Fruit fly (Drosophila melanogaster): ENCODE measurements around the gene CG5953.

The CG5953 gene

dm6 chr2L:16541733-16542132 is 9.1 kb upstream of the CG5953 start (continued):
- TF ChIP-seq CG34422 (GFP tag; IDR thresholded peaks at IDR 0.05), result no peak
- peak; percentile 3 for TF ChIP-seq CG10147 (GFP tag; optimal IDR thresholded peaks at IDR 0.05)
- no peak for TF ChIP-seq jumu (GFP tag; optimal IDR thresholded peaks at IDR 0.05)
- no peak for TF ChIP-seq lbe (GFP tag; optimal IDR thresholded peaks at IDR 0.05)
- TF ChIP-seq CG11723 (GFP tag; optimal IDR thresholded peaks at IDR 0.05), result no peak
- peak; percentile 40 for TF ChIP-seq CG9727 (GFP tag; optimal IDR thresholded peaks at IDR 0.05)
- TF ChIP-seq MESR4 (GFP tag; optimal IDR thresholded peaks at IDR 0.05), result no peak
- peak; percentile 55; the same call in 1 of the 2 replicates for TF ChIP-seq crol (GFP tag; IDR thresholded peaks at IDR 0.05)
- TF ChIP-seq dmrt99B (tag; optimal IDR thresholded peaks at IDR 0.05), result peak; percentile 31
- no peak for TF ChIP-seq org-1 (GFP tag; optimal IDR thresholded peaks at IDR 0.05)
- no peak for TF ChIP-seq CG12769 (tag; optimal IDR thresholded peaks at IDR 0.05)
- peak in 1 of 2 experiments; percentile 4 for TF ChIP-seq Hr51 (GFP tag; optimal IDR thresholded peaks at IDR 0.05)
- TF ChIP-seq CG13123 (GFP tag; optimal IDR thresholded peaks at IDR 0.05), result no peak
- TF ChIP-seq cas (GFP tag; IDR thresholded peaks at IDR 0.05), result no peak
- peak; percentile 7 for TF ChIP-seq bcd (GFP tag; optimal IDR thresholded peaks at IDR 0.05)
- no peak for TF ChIP-seq CG8281 (tag; optimal IDR thresholded peaks at IDR 0.05)
- no peak for TF ChIP-seq Side (GFP tag; optimal IDR thresholded peaks at IDR 0.05)
- no peak for TF ChIP-seq Lim3 (GFP tag; IDR thresholded peaks at IDR 0.05)
- no peak for TF ChIP-seq CG1024 (GFP tag; IDR thresholded peaks at IDR 0.05)
- TF ChIP-seq CG9797 (GFP tag; optimal IDR thresholded peaks at IDR 0.05), result no peak
- no peak for TF ChIP-seq CG5245 (GFP tag; optimal IDR thresholded peaks at IDR 0.05)
- no peak for TF ChIP-seq Ets65A (GFP tag)
- peak; percentile 38 for TF ChIP-seq CG18599 (GFP tag; optimal IDR thresholded peaks at IDR 0.05)
- no peak for TF ChIP-seq HmgZ (tag; optimal IDR thresholded peaks at IDR 0.05)
- TF ChIP-seq slp2 (GFP tag; optimal IDR thresholded peaks at IDR 0.05), result no peak
- TF ChIP-seq Dll (GFP tag; IDR thresholded peaks at IDR 0.05; ENCODE audit: partially characterized antibody), result no peak
- no peak for TF ChIP-seq Dref (GFP tag; IDR thresholded peaks at IDR 0.05)
- peak; percentile 60; the same call in 2 of the 3 replicates for TF ChIP-seq dysf (GFP tag; IDR thresholded peaks at IDR 0.05)
- no peak for TF ChIP-seq z (GFP tag; IDR thresholded peaks at IDR 0.05)
- TF ChIP-seq CG6813 (GFP tag; optimal IDR thresholded peaks at IDR 0.05), result peak; percentile 50
- TF ChIP-seq gro (GFP tag; optimal IDR thresholded peaks at IDR 0.05), result no peak
- TF ChIP-seq CG3838 (GFP tag; optimal IDR thresholded peaks at IDR 0.05), result no peak
- no peak for TF ChIP-seq bsh (GFP tag; optimal IDR thresholded peaks at IDR 0.05)
- 0 out of 2 replicates have a peak, but pooled peaks have one; percentile 32 for TF ChIP-seq Atf6 (GFP tag; IDR thresholded peaks at IDR 0.05)
- TF ChIP-seq CG17359 (tag; optimal IDR thresholded peaks at IDR 0.05), result no peak
- TF ChIP-seq chn (GFP tag; optimal IDR thresholded peaks at IDR 0.05), result no peak
- TF ChIP-seq CG15696 (tag; optimal IDR thresholded peaks at IDR 0.05), result peak; percentile 12
- TF ChIP-seq CG11696 (GFP tag; IDR thresholded peaks at IDR 0.05), result no peak
- no peak for TF ChIP-seq hkb (optimal IDR thresholded peaks at IDR 0.05)
- TF ChIP-seq hkb (GFP tag; IDR thresholded peaks at IDR 0.05), result peak; percentile 25; the same call in 1 of the 2 replicates
- TF ChIP-seq sens (GFP tag), result peak; percentile 80
- TF ChIP-seq CG6175 (GFP tag; IDR thresholded peaks at IDR 0.05), result no peak
- no peak for TF ChIP-seq CG10321 (GFP tag; IDR thresholded peaks at IDR 0.05)
- 0 out of 2 replicates have a peak, but pooled peaks have one; percentile 44 for TF ChIP-seq Awh (GFP tag; IDR thresholded peaks at IDR 0.05)
- TF ChIP-seq ase (GFP tag; IDR thresholded peaks at IDR 0.05), result no peak
- no peak for TF ChIP-seq fd96Cb (tag; optimal IDR thresholded peaks at IDR 0.05)
- no peak for TF ChIP-seq CG34376 (GFP tag; optimal IDR thresholded peaks at IDR 0.05)
- peak; percentile 12 for TF ChIP-seq Oli (tag; optimal IDR thresholded peaks at IDR 0.05)
- no peak for TF ChIP-seq CG17802 (tag; optimal IDR thresholded peaks at IDR 0.05)
- no peak for TF ChIP-seq CG4360 (GFP tag; IDR thresholded peaks at IDR 0.05)
- TF ChIP-seq Max (GFP tag; optimal IDR thresholded peaks at IDR 0.05), result no peak
- TF ChIP-seq CkIIα-i1 (GFP tag; IDR thresholded peaks at IDR 0.05), result no peak
